Fruit fly (Drosophila melanogaster) whole organism, embryonic: ENCODE data around the gene cv-c.

Source experiments
- Adf1 ChIP-seq: fragments of 200-800 bp; sonication (Bioruptor generic); IDR thresholded peaks from 2 replicates; pipeline ENCODE4 v1.3.6; 2022; ENCODE audit warnings: missing biosample characterization, missing genetic modification characterization
- Atf-2 ChIP-seq: fragments of 200-800 bp; sonication (Bioruptor generic); optimal IDR thresholded peaks from 2 replicates; lab custom pipeline; 2016; ENCODE audit warnings: missing biosample characterization, missing genetic modification characterization
- Bgb ChIP-seq: fragments of 200-800 bp; sonication (Bioruptor generic); IDR thresholded peaks from 2 replicates; pipeline ENCODE4 v1.3.6; 2022; ENCODE audit warnings: missing biosample characterization, missing genetic modification characterization; ENCODE audit not compliant: partially characterized antibody
- CG10543 ChIP-seq: fragments of 200-800 bp; sonication (Bioruptor generic); optimal IDR thresholded peaks from 3 replicates; lab custom pipeline; 2017; ENCODE audit warnings: missing biosample characterization, mild to moderate bottlenecking, missing genetic modification characterization, moderate library complexity
- CG10654 ChIP-seq: fragments of 200-800 bp; sonication (Bioruptor generic); optimal IDR thresholded peaks from 2 replicates; lab custom pipeline; 2016; ENCODE audit warnings: missing biosample characterization, missing genetic modification characterization
- CG10959 ChIP-seq: fragments of 200-800 bp; sonication (Bioruptor generic); IDR thresholded peaks from 2 replicates; pipeline ENCODE4 v1.3.6; 2022; ENCODE audit warnings: missing biosample characterization, missing genetic modification characterization
- CG11504 ChIP-seq: fragments of 200-800 bp; sonication (Bioruptor generic); optimal IDR thresholded peaks from 3 replicates; lab custom pipeline; 2019; ENCODE audit warnings: missing biosample characterization, mild to moderate bottlenecking, missing genetic modification characterization, moderate library complexity
- CG12744 ChIP-seq: fragments of 200-800 bp; sonication (Bioruptor generic); optimal IDR thresholded peaks from 2 replicates; lab custom pipeline; 2016; ENCODE audit warnings: missing biosample characterization, missing genetic modification characterization
- CG14965 ChIP-seq: fragments of 200-800 bp; sonication (Bioruptor generic); optimal IDR thresholded peaks from 2 replicates; lab custom pipeline; 2016; ENCODE audit warnings: missing biosample characterization, missing genetic modification characterization, borderline replicate concordance
- CG15479 ChIP-seq: fragments of 200-800 bp; sonication (Bioruptor generic); optimal IDR thresholded peaks from 3 replicates; lab custom pipeline; 2019; ENCODE audit warnings: missing biosample characterization, mild to moderate bottlenecking, missing genetic modification characterization, moderate library complexity
- CG16815 ChIP-seq: fragments of 200-800 bp; sonication (Bioruptor generic); optimal IDR thresholded peaks from 3 replicates; lab custom pipeline; 2017; ENCODE audit warnings: missing biosample characterization, mild to moderate bottlenecking, missing genetic modification characterization
- CG16863 ChIP-seq: fragments of 200-800 bp; sonication (Bioruptor generic); optimal IDR thresholded peaks from 3 replicates; lab custom pipeline; 2016; ENCODE audit warnings: missing biosample characterization, missing genetic modification characterization
- CG18476 ChIP-seq: fragments of 200-800 bp; sonication (Bioruptor generic); optimal IDR thresholded peaks from 2 replicates; lab custom pipeline; 2016; ENCODE audit warnings: missing biosample characterization, mild to moderate bottlenecking, missing genetic modification characterization
- CG18599 ChIP-seq: fragments of 200-800 bp; sonication (Bioruptor generic); optimal IDR thresholded peaks from 3 replicates; lab custom pipeline; 2017; ENCODE audit warnings: missing biosample characterization, missing genetic modification characterization, mild to moderate bottlenecking, moderate library complexity, missing genetic modification reagents
- CG31224 ChIP-seq: fragments of 200-800 bp; sonication (Bioruptor generic); IDR thresholded peaks from 2 replicates; pipeline ENCODE4 v1.3.6; 2022; ENCODE audit warnings: missing biosample characterization, missing genetic modification characterization
- CG3281 ChIP-seq: fragments of 200-800 bp; sonication (Bioruptor generic); optimal IDR thresholded peaks from 3 replicates; lab custom pipeline; 2017; ENCODE audit warnings: missing biosample characterization, mild to moderate bottlenecking, missing genetic modification characterization
- CG34376 ChIP-seq: fragments of 200-800 bp; sonication (Bioruptor generic); optimal IDR thresholded peaks from 2 replicates; lab custom pipeline; 2018; ENCODE audit warnings: missing biosample characterization, mild to moderate bottlenecking, missing genetic modification characterization
- CG3995 ChIP-seq: fragments of 200-800 bp; sonication (Bioruptor generic); optimal IDR thresholded peaks from 3 replicates; lab custom pipeline; 2016; ENCODE audit warnings: missing biosample characterization, missing genetic modification characterization
- CG43689 ChIP-seq: fragments of 200-800 bp; sonication (Bioruptor generic); IDR thresholded peaks from 2 replicates; pipeline ENCODE4 v1.3.6; 2022; ENCODE audit warnings: missing biosample characterization, missing genetic modification characterization
- CG6175 ChIP-seq: fragments of 200-800 bp; sonication (Bioruptor generic); IDR thresholded peaks from 3 replicates; pipeline ENCODE4 v1.3.6; 2022; ENCODE audit warnings: missing biosample characterization, missing genetic modification characterization
- CG6689 ChIP-seq: fragments of 200-800 bp; sonication (Bioruptor generic); IDR thresholded peaks from 2 replicates; pipeline ENCODE4 v1.3.6; 2022; ENCODE audit warnings: missing biosample characterization, missing genetic modification characterization
- CG7372 ChIP-seq: fragments of 200-800 bp; sonication (Bioruptor generic); IDR thresholded peaks from 2 replicates; pipeline ENCODE4 v1.3.6; 2022; ENCODE audit warnings: missing biosample characterization, missing genetic modification characterization
- CG7745 ChIP-seq: fragments of 200-800 bp; sonication (Bioruptor generic); optimal IDR thresholded peaks from 2 replicates; lab custom pipeline; 2018; ENCODE audit warnings: missing biosample characterization, mild to moderate bottlenecking, missing genetic modification characterization, moderate library complexity
- CG7928 ChIP-seq: fragments of 200-800 bp; sonication (Bioruptor generic); optimal IDR thresholded peaks from 2 replicates; lab custom pipeline; 2017; ENCODE audit warnings: missing biosample characterization, mild to moderate bottlenecking, missing genetic modification characterization
- CG8359 ChIP-seq: fragments of 200-800 bp; sonication (Bioruptor generic); optimal IDR thresholded peaks from 2 replicates; lab custom pipeline; 2017; ENCODE audit warnings: missing biosample characterization, mild to moderate bottlenecking, missing genetic modification characterization, borderline replicate concordance
- CG9215 ChIP-seq: fragments of 200-800 bp; sonication (Bioruptor generic); IDR thresholded peaks from 2 replicates; pipeline ENCODE4 v1.3.6; 2022; ENCODE audit warnings: missing biosample characterization, missing genetic modification characterization
- Eip74EF ChIP-seq, 2 experiments: fragments of 200-800 bp in 1 of 2; fragments of >200 bp in 1 of 2; sonication (Bioruptor generic) in 1 of 2; optimal IDR thresholded peaks; 2 replicates each; lab custom pipeline; 2017 to 2019; ENCODE audit warnings: missing biosample characterization in 2 of 2, missing genetic modification characterization in 2 of 2, mild to moderate bottlenecking in 1 of 2, moderate library complexity in 1 of 2
- Gug ChIP-seq: fragments of 200-800 bp; sonication (Bioruptor generic); IDR thresholded peaks from 4 replicates; pipeline ENCODE4 v1.3.6; 2022; ENCODE audit warnings: missing biosample characterization, missing genetic modification characterization
- Hand ChIP-seq: fragments of 200-800 bp; sonication (Bioruptor generic); optimal IDR thresholded peaks from 2 replicates; lab custom pipeline; 2017; ENCODE audit warnings: mild to moderate bottlenecking, missing biosample characterization, missing genetic modification reagents, missing genetic modification characterization
- Ptx1 ChIP-seq: fragments of 200-800 bp; sonication (Bioruptor generic); IDR thresholded peaks from 2 replicates; pipeline ENCODE4 v1.3.6; 2022; ENCODE audit warnings: missing biosample characterization, missing genetic modification characterization
- ab ChIP-seq: fragments of 200-800 bp; sonication (Bioruptor generic); optimal IDR thresholded peaks from 2 replicates; lab custom pipeline; 2016; ENCODE audit warnings: missing biosample characterization, missing genetic modification characterization
- abd-A ChIP-seq: fragments of 200-800 bp; sonication (Bioruptor generic); optimal IDR thresholded peaks from 3 replicates; lab custom pipeline; 2019; ENCODE audit warnings: missing biosample characterization, mild to moderate bottlenecking, missing genetic modification characterization, moderate library complexity
- cad ChIP-seq: fragments of >200 bp; optimal IDR thresholded peaks from 2 replicates; lab custom pipeline; 2017; ENCODE audit warnings: missing biosample characterization, missing genetic modification characterization
- chm ChIP-seq: fragments of 200-800 bp; sonication (Bioruptor generic); IDR thresholded peaks from 2 replicates; pipeline ENCODE4 v1.3.6; 2022; ENCODE audit warnings: missing biosample characterization, missing genetic modification characterization
- chn ChIP-seq: fragments of 200-800 bp; sonication (Bioruptor generic); optimal IDR thresholded peaks from 2 replicates; lab custom pipeline; 2016; ENCODE audit warnings: missing biosample characterization, missing genetic modification characterization
- corto ChIP-seq: fragments of 200-800 bp; sonication (Bioruptor generic); optimal IDR thresholded peaks from 2 replicates; lab custom pipeline; 2016; ENCODE audit warnings: missing biosample characterization, mild to moderate bottlenecking, missing genetic modification characterization, moderate library complexity
- crp ChIP-seq, 2 experiments: fragments of 200-800 bp; sonication (Bioruptor generic); optimal IDR thresholded peaks; 2 replicates in 1 of 2; 3 replicates in 1 of 2; lab custom pipeline; 2017; ENCODE audit warnings: missing biosample characterization in 2 of 2, missing genetic modification characterization in 2 of 2, mild to moderate bottlenecking in 1 of 2, moderate library complexity in 1 of 2
- dimm ChIP-seq: fragments of 200-800 bp; sonication (Bioruptor generic); IDR thresholded peaks from 2 replicates; pipeline ENCODE4 v1.3.6; 2022; ENCODE audit warnings: missing biosample characterization, missing genetic modification characterization
- ftz-f1 ChIP-seq: fragments of 200-800 bp; sonication (Bioruptor generic); optimal IDR thresholded peaks from 2 replicates; lab custom pipeline; 2016; ENCODE audit warnings: missing biosample characterization, missing genetic modification characterization
- lab ChIP-seq: fragments of 200-800 bp; sonication (Bioruptor generic); optimal IDR thresholded peaks from 3 replicates; lab custom pipeline; 2017; ENCODE audit warnings: missing biosample characterization, missing genetic modification characterization, mild to moderate bottlenecking, moderate library complexity, missing genetic modification reagents
- onecut ChIP-seq: fragments of 200-800 bp; sonication (Bioruptor generic); IDR thresholded peaks from 2 replicates; pipeline ENCODE4 v1.3.6; 2022; ENCODE audit warnings: missing biosample characterization, missing genetic modification characterization
- otp ChIP-seq: fragments of 200-800 bp; sonication (Bioruptor generic); IDR thresholded peaks from 3 replicates; pipeline ENCODE4, ENCODE4 v1.3.6; 2022; ENCODE audit warnings: missing biosample characterization, missing genetic modification characterization
- run ChIP-seq: fragments of 200-800 bp; sonication (Bioruptor generic); optimal IDR thresholded peaks from 3 replicates; lab custom pipeline; 2018; ENCODE audit warnings: missing biosample characterization, mild to moderate bottlenecking, missing genetic modification characterization
- sna ChIP-seq: fragments of 200-800 bp; sonication (Bioruptor generic); IDR thresholded peaks from 2 replicates; pipeline ENCODE4 v1.3.6; 2022; ENCODE audit warnings: missing biosample characterization, missing genetic modification characterization; ENCODE audit not compliant: partially characterized antibody
- tx ChIP-seq: fragments of 200-800 bp; sonication (Bioruptor generic); optimal IDR thresholded peaks from 2 replicates; lab custom pipeline; 2016; ENCODE audit warnings: missing biosample characterization, missing genetic modification characterization
- unc-4 ChIP-seq: fragments of 200-800 bp; sonication (Bioruptor generic); IDR thresholded peaks from 2 replicates; pipeline ENCODE4 v1.3.6; 2022; ENCODE audit warnings: missing biosample characterization, missing genetic modification characterization; ENCODE audit not compliant: partially characterized antibody
- vfl ChIP-seq: fragments of 200-800 bp; sonication (Bioruptor generic); optimal IDR thresholded peaks from 2 replicates; lab custom pipeline; 2016; ENCODE audit warnings: missing biosample characterization, missing genetic modification characterization
- wor ChIP-seq: fragments of 200-800 bp; sonication (Bioruptor generic); IDR thresholded peaks from 2 replicates; pipeline ENCODE4 v1.3.6; 2022; ENCODE audit warnings: missing biosample characterization, missing genetic modification characterization

Gene cv-c

dm6 chr3R:14361741-14362232 lies 119.7 kb downstream of the cv-c start, which contains the start of gene Dnaaf5 (continued):
- no peak for TF ChIP-seq CG10959 (GFP tag; lab: Robert Waterston, UW)

dm6 chr3R:14357405-14357804 lies 124.1 kb downstream of the cv-c start:
- TF ChIP-seq CG7745 (tag; lab: Kevin White, UChicago) (no peak), CG14965 (no peak), CG11504 (peak; percentile 64), Adf1 (GFP tag; lab: Robert Waterston, UW) (no peak), unc-4 (GFP tag; lab: Robert Waterston, UW) (no peak), CG8359 (no peak), CG31224 (GFP tag; lab: Robert Waterston, UW) (no peak), Ptx1 (GFP tag; lab: Robert Waterston, UW) (peak; percentile 60), CG10543 (GFP tag; lab: Kevin White, UChicago) (no peak), tx (GFP tag; lab: Kevin White, UChicago) (no peak), corto (GFP tag; lab: Kevin White, UChicago) (no peak), Atf-2 (no peak), CG3995 (no peak), CG9215 (GFP tag; lab: Robert Waterston, UW) (peak; percentile 44; the same call in 1 of the 2 replicates), CG18476 (GFP tag; lab: Kevin White, UChicago) (peak; percentile 11), CG10654 (no peak), ab (GFP tag; lab: Kevin White, UChicago) (no peak), dimm (GFP tag; lab: Robert Waterston, UW) (no peak), CG12744 (GFP tag; lab: Kevin White, UChicago) (no peak), CG43689 (GFP tag; lab: Robert Waterston, UW) (no peak), Hand (GFP tag; lab: Kevin White, UChicago) (no peak), onecut (peak; percentile 27; the same call in 1 of the 2 replicates), CG7372 (GFP tag; lab: Robert Waterston, UW) (no peak), CG16863 (GFP tag; lab: Kevin White, UChicago) (no peak), chn (no peak), CG6689 (GFP tag; lab: Robert Waterston, UW) (peak; percentile 44; the same call in 1 of the 2 replicates), run (tag; lab: Kevin White, UChicago) (no peak), crp (GFP tag; optimal IDR thresholded peaks at IDR 0.05; lab: Kevin White, UChicago) (no peak), chm (GFP tag; lab: Robert Waterston, UW) (0 out of 2 replicates have a peak, but pooled peaks have one; percentile 31), CG7928 (GFP tag; lab: Kevin White, UChicago) (no peak), Gug (GFP tag; lab: Robert Waterston, UW) (peak; percentile 15; the same call in 1 of the 4 replicates), lab (GFP tag; lab: Kevin White, UChicago) (peak; percentile 69), CG15479 (GFP tag; lab: Kevin White, UChicago) (peak; percentile 4), CG16815 (no peak), abd-A (tag; lab: Kevin White, UChicago) (no peak), ftz-f1 (GFP tag; lab: Kevin White, UChicago) (no peak), CG18599 (peak; percentile 74), CG3281 (peak; percentile 40), wor (peak; percentile 19; the same call in 1 of the 2 replicates), vfl (GFP tag; lab: Kevin White, UChicago) (no peak), otp (GFP tag; lab: Robert Waterston, UW) (peak; percentile 21; the same call in 1 of the 3 replicates), Eip74EF (GFP tag; optimal IDR thresholded peaks at IDR 0.05; lab: Kevin White, UChicago) (no peak), Bgb (GFP tag; lab: Robert Waterston, UW) (no peak), sna (GFP tag; lab: Robert Waterston, UW) (no peak), CG6175 (GFP tag; lab: Robert Waterston, UW) (no peak), CG34376 (GFP tag; lab: Kevin White, UChicago) (no peak), cad (no peak)
